Worm (Caenorhabditis elegans): Measurements from ENCODE around the gene cid-1.

- no peak for TF ChIP-seq ama-1 (optimal IDR thresholded peaks at IDR 0.05)
- TF ChIP-seq lsy-2 (tag; optimal IDR thresholded peaks at IDR 0.05) = no peak
- no peak for TF ChIP-seq F13H6.1 (tag; optimal IDR thresholded peaks at IDR 0.05)
- TF ChIP-seq nhr-6 (tag; optimal IDR thresholded peaks at IDR 0.05) = no peak
- no peak for TF ChIP-seq skn-1 (tag; optimal IDR thresholded peaks at IDR 0.05)
- TF ChIP-seq lin-13 (GFP tag; optimal IDR thresholded peaks at IDR 0.05) = no peak
- TF ChIP-seq nhr-25 (tag; optimal IDR thresholded peaks at IDR 0.05) = no peak
- no peak for TF ChIP-seq nhr-21 (tag; optimal IDR thresholded peaks at IDR 0.05)
Measured at ce11 chrIII:5199577-5199976, 25.9 kb downstream of the cid-1 start, which contains the start of gene emb-8.

Measured in whole organism, L2 larva.